Worm (Caenorhabditis elegans): Measurements from ENCODE around the gene Y69H2.9.

The Y69H2.9 gene

ce11 chrV:18723604-18724003 is 22.3 kb downstream of the Y69H2.9 start (continued):
- TF ChIP-seq mdl-1 (tag; optimal IDR thresholded peaks at IDR 0.05), result peak; percentile 16 to 66
- TF ChIP-seq sma-9 (GFP tag; optimal IDR thresholded peaks at IDR 0.05), result no peak
- TF ChIP-seq sma-9 (tag; optimal IDR thresholded peaks at IDR 0.05), result no peak
- TF ChIP-seq nhr-11 (tag; optimal IDR thresholded peaks at IDR 0.05), result no peak
- TF ChIP-seq nhr-23 (tag; optimal IDR thresholded peaks at IDR 0.05), result no peak
- no peak for TF ChIP-seq ztf-1 (GFP tag; conservative IDR thresholded peaks at IDR 0.05)
- peak; percentile 80 for TF ChIP-seq snpc-4 (tag; optimal IDR thresholded peaks at IDR 0.05)
- peak; percentile 93 for TF ChIP-seq C34F6.9 (tag; optimal IDR thresholded peaks at IDR 0.05)
- TF ChIP-seq peb-1 (tag; optimal IDR thresholded peaks at IDR 0.05), result no peak
- TF ChIP-seq nhr-237 (tag; optimal IDR thresholded peaks at IDR 0.05), result no peak

ce11 chrV:18724076-18724475 is 22.7 kb downstream of the Y69H2.9 start:
- TF ChIP-seq alr-1 (tag; optimal IDR thresholded peaks at IDR 0.05) (no peak), lin-13 (GFP tag; optimal IDR thresholded peaks at IDR 0.05) (no peak), lin-11 (tag; optimal IDR thresholded peaks at IDR 0.05) (no peak), ceh-82 (tag; optimal IDR thresholded peaks at IDR 0.05) (no peak), unc-62 (GFP tag; optimal IDR thresholded peaks at IDR 0.05) (no peak), elt-1 (tag; optimal IDR thresholded peaks at IDR 0.05) (no peak), nhr-6 (tag; optimal IDR thresholded peaks at IDR 0.05) (no peak), nhr-129 (tag; optimal IDR thresholded peaks at IDR 0.05) (no peak), nhr-12 (tag; optimal IDR thresholded peaks at IDR 0.05) (no peak), ceh-16 (tag; optimal IDR thresholded peaks at IDR 0.05) (no peak), ZK546.5 (tag; optimal IDR thresholded peaks at IDR 0.05) (no peak), skn-1 (tag; optimal IDR thresholded peaks at IDR 0.05) (no peak), aly-2 (tag; optimal IDR thresholded peaks at IDR 0.05) (no peak), egl-27 (tag; optimal IDR thresholded peaks at IDR 0.05) (no peak), sma-9 (GFP tag; optimal IDR thresholded peaks at IDR 0.05) (no peak), sma-9 (tag; optimal IDR thresholded peaks at IDR 0.05) (no peak), mbf-1 (tag; optimal IDR thresholded peaks at IDR 0.05) (no peak), zag-1 (tag; optimal IDR thresholded peaks at IDR 0.05) (no peak), R02D3.7 (tag; optimal IDR thresholded peaks at IDR 0.05) (no peak), ztf-4 (tag; optimal IDR thresholded peaks at IDR 0.05) (no peak), sma-3 (GFP tag; optimal IDR thresholded peaks at IDR 0.05) (no peak)

- peak; percentile 23 for TF ChIP-seq unc-55 (GFP tag; optimal IDR thresholded peaks at IDR 0.05)
- TF ChIP-seq aly-2 (tag; optimal IDR thresholded peaks at IDR 0.05), result no peak
- no peak for TF ChIP-seq alr-1 (tag; optimal IDR thresholded peaks at IDR 0.05)
- no peak for TF ChIP-seq crh-2 (tag; optimal IDR thresholded peaks at IDR 0.05)
- no peak for TF ChIP-seq nhr-10 (tag; optimal IDR thresholded peaks at IDR 0.05)
- no peak for TF ChIP-seq skn-1 (tag; optimal IDR thresholded peaks at IDR 0.05)
- TF ChIP-seq C34F6.9 (tag; optimal IDR thresholded peaks at IDR 0.05), result peak; percentile 21
These were observed 24.5 kb downstream of the Y69H2.9 start for ce11 chrV:18725858-18726257.

- no peak for TF ChIP-seq nhr-11 (tag; optimal IDR thresholded peaks at IDR 0.05)
- no peak for TF ChIP-seq ZK546.5 (tag; optimal IDR thresholded peaks at IDR 0.05)
- no peak for TF ChIP-seq nhr-6 (tag; optimal IDR thresholded peaks at IDR 0.05)
- no peak for TF ChIP-seq skn-1 (tag; optimal IDR thresholded peaks at IDR 0.05)
- TF ChIP-seq Y55F3AM.14 (GFP tag; optimal IDR thresholded peaks at IDR 0.05), result no peak
- no peak for TF ChIP-seq ztf-1 (GFP tag; conservative IDR thresholded peaks at IDR 0.05)
- TF ChIP-seq R02D3.7 (tag; optimal IDR thresholded peaks at IDR 0.05), result no peak
- TF ChIP-seq ama-1 (optimal IDR thresholded peaks at IDR 0.05), result no peak
- TF ChIP-seq lsy-2 (tag; optimal IDR thresholded peaks at IDR 0.05), result no peak
- no peak for TF ChIP-seq nhr-12 (tag; optimal IDR thresholded peaks at IDR 0.05)
- no peak for TF ChIP-seq nhr-23 (tag; optimal IDR thresholded peaks at IDR 0.05)
- TF ChIP-seq mdl-1 (tag; optimal IDR thresholded peaks at IDR 0.05), result no peak
- TF ChIP-seq egl-27 (tag; optimal IDR thresholded peaks at IDR 0.05), result no peak
- no peak for TF ChIP-seq aly-2 (tag; optimal IDR thresholded peaks at IDR 0.05)
These were observed 28.1 kb downstream of the Y69H2.9 start, which contains the start of gene asp-19 for ce11 chrV:18729324-18729924. asp-19 (minus strand) TSS chrV:18729374.

DNA sequence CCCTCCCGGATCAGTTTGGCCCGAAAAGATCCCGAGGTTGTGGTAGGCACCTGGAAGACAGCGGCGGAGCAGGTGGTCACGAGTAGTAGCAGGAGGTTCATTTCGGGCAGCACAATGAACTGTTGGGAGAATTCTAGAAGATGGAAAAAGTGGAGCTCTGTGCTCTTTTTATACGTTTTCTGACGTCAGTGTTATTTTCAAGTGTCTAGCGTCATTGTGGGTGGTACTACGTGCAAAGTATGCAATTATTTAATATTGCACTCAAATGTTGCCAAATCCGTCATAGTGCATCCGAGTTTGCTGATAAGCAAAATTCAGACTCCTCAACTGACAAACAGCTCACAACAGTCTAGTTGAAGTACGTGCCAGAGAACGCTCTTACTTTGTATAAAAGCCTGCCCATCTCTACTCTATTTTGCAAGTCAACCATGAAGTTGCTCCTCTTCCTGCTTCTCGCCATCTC is 30.3 kb downstream of the Y69H2.9 start, which contains the start of the genes asp-18 and scl-19:
Gene asp-18 (minus strand): TSS at position 101 of the 463 bp plus-strand sequence.
Gene scl-19 (plus strand): TSS at position 413 of the 463 bp plus-strand sequence.
- TF ChIP-seq C34F6.9 (tag; optimal IDR thresholded peaks at IDR 0.05), result no peak
- TF ChIP-seq nhr-129 (tag; optimal IDR thresholded peaks at IDR 0.05), result no peak
- TF ChIP-seq egl-27 (tag; optimal IDR thresholded peaks at IDR 0.05), result no peak
- no peak for TF ChIP-seq nhr-10 (tag; optimal IDR thresholded peaks at IDR 0.05)
- no peak for TF ChIP-seq unc-55 (GFP tag; optimal IDR thresholded peaks at IDR 0.05)
- TF ChIP-seq snpc-4 (tag; optimal IDR thresholded peaks at IDR 0.05), result no peak
- no peak for TF ChIP-seq blmp-1 (tag; optimal IDR thresholded peaks at IDR 0.05; ENCODE audit: insufficient read depth)
- no peak for TF ChIP-seq Y55F3AM.14 (GFP tag; optimal IDR thresholded peaks at IDR 0.05)
- no peak for TF ChIP-seq dmd-4 (tag; optimal IDR thresholded peaks at IDR 0.05)
- no peak for TF ChIP-seq nhr-12 (tag; optimal IDR thresholded peaks at IDR 0.05)

All from whole organism, L2 larva.